Worm (Caenorhabditis elegans): ENCODE results near the gene F35B3.7.

ce11 chrX:17055481-17055835, 12.6 kb upstream of the F35B3.7 start, which contains the start of gene gcy-11:
- TF ChIP-seq fkh-10 (GFP tag; optimal IDR thresholded peaks at IDR 0.05) (no peak), hmg-1.1 (GFP tag; IDR thresholded peaks at IDR 0.05) (no peak), ceh-82 (tag; optimal IDR thresholded peaks at IDR 0.05) (no peak), nhr-237 (tag; optimal IDR thresholded peaks at IDR 0.05) (no peak), madf-5 (GFP tag; IDR thresholded peaks at IDR 0.05) (no peak), lin-1 (GFP tag; IDR thresholded peaks at IDR 0.05) (no peak), jun-1 (tag; optimal IDR thresholded peaks at IDR 0.05) (no peak), mdl-1 (tag; optimal IDR thresholded peaks at IDR 0.05) (no peak)

All from whole organism, L4 larva.